Worm (Caenorhabditis elegans) whole organism, midembryonic: ENCODE results near the gene C14A4.6.

Experiments
- T22C8.4 ChIP-seq: fragments of 200-800 bp; sonication (Bioruptor generic); IDR thresholded peaks from 2 replicates; pipeline ENCODE4 v1.3.6; 2022; ENCODE audit warnings: missing genetic modification characterization, missing compliant biosample characterization
- cog-1 ChIP-seq: sonication (generic microtip); optimal IDR thresholded peaks from 2 replicates; lab custom pipeline; 2016; ENCODE audit warnings: missing genetic modification characterization, missing compliant biosample characterization
- flt-1 ChIP-seq: fragments of 200-800 bp; sonication (Bioruptor generic); IDR thresholded peaks from 2 replicates; pipeline ENCODE4 v1.3.6; 2022; ENCODE audit warnings: missing genetic modification characterization, missing compliant biosample characterization
- klf-2 ChIP-seq: fragments of 200-800 bp; sonication (Bioruptor generic); conservative IDR thresholded peaks from 2 replicates; pipeline ENCODE4 v1.3.6; 2022; ENCODE audit warnings: missing genetic modification reagents, missing genetic modification characterization, missing compliant biosample characterization
- tab-1 ChIP-seq: fragments of 200-800 bp; sonication (Bioruptor generic); IDR thresholded peaks from 2 replicates; pipeline ENCODE4 v1.3.6; 2022; ENCODE audit warnings: missing genetic modification characterization, missing compliant biosample characterization
- ztf-23 ChIP-seq: fragments of 200-800 bp; sonication (Bioruptor generic); IDR thresholded peaks from 2 replicates; pipeline ENCODE4 v1.3.6; 2022; ENCODE audit warnings: missing genetic modification reagents, missing genetic modification characterization, missing compliant biosample characterization
- ztf-29 ChIP-seq: fragments of 200-800 bp; sonication (Bioruptor generic); IDR thresholded peaks from 2 replicates; pipeline ENCODE4 v1.3.6; 2022; ENCODE audit warnings: missing genetic modification reagents, missing genetic modification characterization, missing compliant biosample characterization

- TF ChIP-seq ztf-29 (GFP tag; lab: Robert Waterston, UW): no peak
- TF ChIP-seq ztf-23 (GFP tag; lab: Robert Waterston, UW): no peak
- no peak for TF ChIP-seq cog-1 (tag; lab: Kevin White, UChicago)
- TF ChIP-seq tab-1 (GFP tag; lab: Robert Waterston, UW): no peak
- no peak for TF ChIP-seq flt-1 (GFP tag; lab: Robert Waterston, UW)
- TF ChIP-seq klf-2 (GFP tag; lab: Robert Waterston, UW): no peak
- TF ChIP-seq T22C8.4 (GFP tag; lab: Robert Waterston, UW): no peak
These were observed 20.4 kb downstream of the C14A4.6 start for ce11 chrII:10574177-10574576.
